Worm (Caenorhabditis elegans): Measurements from ENCODE around the gene C01G6.3.

- TF ChIP-seq flt-1 (GFP tag; IDR thresholded peaks at IDR 0.05) (no peak), ref-1 (GFP tag; conservative IDR thresholded peaks at IDR 0.05) (no peak), ztf-23 (GFP tag; IDR thresholded peaks at IDR 0.05) (no peak), cog-1 (tag; optimal IDR thresholded peaks at IDR 0.05) (no peak), tab-1 (GFP tag; IDR thresholded peaks at IDR 0.05) (no peak), klf-2 (GFP tag; conservative IDR thresholded peaks at IDR 0.05) (no peak)
Measured at ce11 chrII:9310204-9310603, 40.5 kb downstream of the C01G6.3 start, which contains the start of gene cam-1.
